Fruit fly (Drosophila melanogaster): ENCODE data around the gene CG2082.

CG2082 gene

DNA sequence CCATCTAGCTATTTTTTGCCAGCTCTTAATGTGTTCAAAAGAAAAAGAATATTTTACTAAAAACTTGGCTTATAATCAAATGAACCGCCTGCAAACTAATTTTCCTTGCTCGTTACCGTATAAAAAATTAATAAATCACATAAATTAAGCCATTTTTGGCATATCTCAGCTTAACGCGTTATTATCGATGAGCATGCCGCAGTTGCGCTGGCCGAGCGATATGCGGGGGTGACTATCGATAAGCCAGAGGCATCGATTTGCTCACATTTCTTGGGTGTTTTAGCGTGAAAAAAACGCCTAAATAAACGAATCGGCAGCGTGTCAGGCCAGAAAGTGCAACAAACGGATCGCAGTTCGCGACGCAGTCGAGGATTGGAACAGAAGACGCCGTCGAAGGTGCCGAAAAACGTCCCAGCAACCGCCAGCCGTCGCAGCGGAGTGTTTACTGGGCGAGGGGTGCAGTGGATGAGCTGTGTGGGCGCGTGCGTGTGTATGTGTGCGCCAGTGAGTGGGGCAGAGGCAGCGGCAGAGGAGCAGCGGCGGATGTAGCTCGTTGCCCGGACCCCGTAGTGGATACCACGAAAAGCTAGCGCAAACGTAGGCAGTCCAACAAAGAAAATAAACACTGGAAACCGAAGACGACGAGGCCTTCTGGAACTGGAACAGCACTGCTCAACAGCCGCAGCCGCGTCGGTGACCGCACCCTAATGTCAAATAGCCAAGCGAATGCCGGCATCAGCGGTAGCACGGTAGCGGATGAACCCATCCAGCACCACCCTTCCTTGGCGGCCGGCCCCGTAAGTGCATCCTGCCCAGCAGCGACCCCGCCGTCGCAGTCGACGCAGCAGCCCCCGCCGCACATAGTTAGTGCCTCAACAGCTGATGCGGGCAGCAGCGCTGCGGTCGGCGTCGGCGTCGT lies 38.3 kb downstream of the CG2082 start, which contains the start of the genes Sym and Madm (continued):
- TF ChIP-seq CG18599 (GFP tag; optimal IDR thresholded peaks at IDR 0.05) (peak; percentile 54), cad (GFP tag; optimal IDR thresholded peaks at IDR 0.05) (no peak), CG31365 (tag; optimal IDR thresholded peaks at IDR 0.05) (no peak), CG32767 (GFP tag; IDR thresholded peaks at IDR 0.05) (no peak), CG6254 (GFP tag; optimal IDR thresholded peaks at IDR 0.05) (no peak), TFAM (GFP tag; optimal IDR thresholded peaks at IDR 0.05) (no peak), Pdp1 (GFP tag; optimal IDR thresholded peaks at IDR 0.05) (peak; percentile 41 to 47), CG8359 (GFP tag; optimal IDR thresholded peaks at IDR 0.05; ENCODE audit: borderline replicate concordance) (no peak), tna (GFP tag; IDR thresholded peaks at IDR 0.05; ENCODE audit: partially characterized antibody) (peak; percentile 56; the same call in 1 of the 2 replicates), sim (GFP tag; IDR thresholded peaks at IDR 0.05) (no peak), CG14014 (GFP tag; IDR thresholded peaks at IDR 0.05) (no peak), Ets65A (GFP tag) (peak; percentile 97), Taf1 (GFP tag; IDR thresholded peaks at IDR 0.05) (no peak), Usf (GFP tag; optimal IDR thresholded peaks at IDR 0.05) (no peak), CG2129 (GFP tag; IDR thresholded peaks at IDR 0.05; ENCODE audit: partially characterized antibody) (peak; percentile 69), eve (GFP tag; optimal IDR thresholded peaks at IDR 0.05) (no peak), ranshi (GFP tag; IDR thresholded peaks at IDR 0.05) (no peak), gsb-n (tag; optimal IDR thresholded peaks at IDR 0.05) (no peak), so (GFP tag; IDR thresholded peaks at IDR 0.05) (0 out of 3 replicates have a peak, but pooled peaks have one; percentile 47), pita (GFP tag; optimal IDR thresholded peaks at IDR 0.05) (no peak), kay (GFP tag; optimal IDR thresholded peaks at IDR 0.05) (peak; percentile 4), unc-4 (GFP tag; IDR thresholded peaks at IDR 0.05; ENCODE audit: partially characterized antibody) (peak; percentile 81), CG30431 (GFP tag; optimal IDR thresholded peaks at IDR 0.05) (no peak), CG13775 (GFP tag; optimal IDR thresholded peaks at IDR 0.05) (peak; percentile 51), CG18262 (tag; optimal IDR thresholded peaks at IDR 0.05) (peak; percentile 39), ind (GFP tag; optimal IDR thresholded peaks at IDR 0.05) (peak; percentile 45), CG1832 (GFP tag; optimal IDR thresholded peaks at IDR 0.05) (no peak), Side (GFP tag; optimal IDR thresholded peaks at IDR 0.05) (peak; percentile 5), Lpt (GFP tag; optimal IDR thresholded peaks at IDR 0.05) (no peak), nerfin-2 (GFP tag; IDR thresholded peaks at IDR 0.05; ENCODE audit: partially characterized antibody) (peak; percentile 74), Hand (GFP tag; optimal IDR thresholded peaks at IDR 0.05) (no peak), yki (optimal IDR thresholded peaks at IDR 0.05) (no peak), CkIIα-i1 (GFP tag; IDR thresholded peaks at IDR 0.05) (no peak), unpg (GFP tag; optimal IDR thresholded peaks at IDR 0.05) (no peak), CG10366 (GFP tag; IDR thresholded peaks at IDR 0.05) (peak; percentile 19; the same call in 1 of the 2 replicates), Max (GFP tag; optimal IDR thresholded peaks at IDR 0.05) (peak; percentile 70), CG17612 (GFP tag; IDR thresholded peaks at IDR 0.05) (no peak), CG9215 (GFP tag; IDR thresholded peaks at IDR 0.05) (no peak; the same call in none of the 2 replicates), Blimp-1 (GFP tag; optimal IDR thresholded peaks at IDR 0.05) (no peak), ab (GFP tag; optimal IDR thresholded peaks at IDR 0.05) (no peak), maf-S (GFP tag; optimal IDR thresholded peaks at IDR 0.05) (peak; percentile 40), CG13123 (GFP tag; optimal IDR thresholded peaks at IDR 0.05) (no peak), Ets97D (GFP tag; optimal IDR thresholded peaks at IDR 0.05) (peak; percentile 84), CG1529 (GFP tag; optimal IDR thresholded peaks at IDR 0.05) (no peak), CG10959 (GFP tag; IDR thresholded peaks at IDR 0.05) (no peak), ewg (GFP tag; optimal IDR thresholded peaks at IDR 0.05) (peak; percentile 83), gfzf (GFP tag; optimal IDR thresholded peaks at IDR 0.05) (peak; percentile 78), Drgx (GFP tag; IDR thresholded peaks at IDR 0.05) (no peak), CG13624 (GFP tag; optimal IDR thresholded peaks at IDR 0.05) (peak; percentile 66)

Data from whole organism, embryonic.